Worm (Caenorhabditis elegans) whole organism, L3 larva: ENCODE results near the gene K08E7.5.
A peak's percentile ranks its signal among the peaks of the same experiment; 100 is the strongest.

Source experiments
- R02D3.7 ChIP-seq: fragments of 150-350 bp; optimal IDR thresholded peaks from 2 replicates; lab custom pipeline; 2014; ENCODE audit warnings: missing biosample characterization, missing genetic modification characterization
- aly-2 ChIP-seq: fragments of 150-350 bp; optimal IDR thresholded peaks from 2 replicates; lab custom pipeline; 2014; ENCODE audit warnings: missing biosample characterization, missing genetic modification characterization
- ceh-16 ChIP-seq: sonication (generic microtip); optimal IDR thresholded peaks from 2 replicates; lab custom pipeline; 2017; ENCODE audit warnings: missing biosample characterization, missing genetic modification characterization
- ceh-9 ChIP-seq: sonication (generic microtip); optimal IDR thresholded peaks from 2 replicates; lab custom pipeline; 2018; ENCODE audit warnings: missing biosample characterization, missing genetic modification characterization
- daf-12 ChIP-seq: fragments of 150-350 bp; optimal IDR thresholded peaks from 2 replicates; lab custom pipeline; 2014; ENCODE audit warnings: missing biosample characterization, missing genetic modification reagents, missing genetic modification characterization
- egl-5 ChIP-seq: fragments of 150-350 bp; optimal IDR thresholded peaks from 2 replicates; lab custom pipeline; 2017; ENCODE audit warnings: missing biosample characterization, missing genetic modification reagents, missing genetic modification characterization, inconsistent platforms
- elt-1 ChIP-seq: fragments of 150-350 bp; optimal IDR thresholded peaks from 2 replicates; lab custom pipeline; 2014; ENCODE audit warnings: missing biosample characterization, missing genetic modification characterization
- elt-2 ChIP-seq: sonication (generic microtip); optimal IDR thresholded peaks from 2 replicates; lab custom pipeline; 2016; ENCODE audit warnings: missing genetic modification reagents, mild to moderate bottlenecking, missing genetic modification characterization, missing compliant biosample characterization
- elt-3 ChIP-seq, 3 experiments: fragments of 150-350 bp in 1 of 3; sonication (generic microtip) in 2 of 3; optimal IDR thresholded peaks; 2 replicates in 2 of 3; 4 replicates in 1 of 3; lab custom pipeline; 2014 to 2017; ENCODE audit warnings: missing biosample characterization in 3 of 3, missing genetic modification characterization in 3 of 3
- eor-1 ChIP-seq, 2 experiments: fragments of 150-350 bp; optimal IDR thresholded peaks; 2 replicates each; lab custom pipeline; 2014 to 2018; ENCODE audit warnings: missing biosample characterization in 2 of 2, missing genetic modification characterization in 2 of 2
- fkh-10 ChIP-seq: sonication (generic microtip); optimal IDR thresholded peaks from 2 replicates; lab custom pipeline; 2017; ENCODE audit warnings: missing biosample characterization, missing genetic modification reagents, missing genetic modification characterization
- fkh-2 ChIP-seq: fragments of 150-350 bp; optimal IDR thresholded peaks from 2 replicates; lab custom pipeline; 2014; ENCODE audit warnings: missing biosample characterization, missing genetic modification reagents, missing genetic modification characterization
- fos-1 ChIP-seq: fragments of 150-350 bp; optimal IDR thresholded peaks from 2 replicates; lab custom pipeline; 2014; ENCODE audit warnings: missing biosample characterization, missing genetic modification characterization
- hmg-11 ChIP-seq: sonication (generic microtip); optimal IDR thresholded peaks from 2 replicates; lab custom pipeline; 2016; ENCODE audit warnings: missing genetic modification characterization, missing compliant biosample characterization
- lin-15B ChIP-seq: fragments of 150-350 bp; optimal IDR thresholded peaks from 2 replicates; lab custom pipeline; 2014; ENCODE audit warnings: missing biosample characterization, missing genetic modification characterization
- lin-39 ChIP-seq: fragments of 150-350 bp; optimal IDR thresholded peaks from 2 replicates; lab custom pipeline; 2018; ENCODE audit warnings: missing biosample characterization, missing genetic modification reagents, missing genetic modification characterization
- lsy-12 ChIP-seq: sonication (generic microtip); optimal IDR thresholded peaks from 2 replicates; lab custom pipeline; 2016; ENCODE audit warnings: mild to moderate bottlenecking, missing genetic modification characterization, missing compliant biosample characterization
- mdl-1 ChIP-seq: fragments of 150-350 bp; optimal IDR thresholded peaks from 2 replicates; lab custom pipeline; 2014; ENCODE audit warnings: missing biosample characterization, missing genetic modification characterization
- nfya-1 ChIP-seq: sonication (generic microtip); optimal IDR thresholded peaks from 2 replicates; lab custom pipeline; 2017; ENCODE audit warnings: missing genetic modification characterization, mild to moderate bottlenecking, missing compliant biosample characterization, antibody characterized with exemption, moderate library complexity; ENCODE audit not compliant: insufficient read depth
- nhr-11 ChIP-seq: fragments of 150-350 bp; optimal IDR thresholded peaks from 2 replicates; lab custom pipeline; 2014; ENCODE audit warnings: missing biosample characterization, missing genetic modification characterization
- nhr-237 ChIP-seq: fragments of 150-350 bp; optimal IDR thresholded peaks from 2 replicates; lab custom pipeline; 2014; ENCODE audit warnings: missing biosample characterization, missing genetic modification characterization
- nhr-25 ChIP-seq: sonication (generic microtip); optimal IDR thresholded peaks from 2 replicates; lab custom pipeline; 2017; ENCODE audit warnings: missing biosample characterization, missing genetic modification characterization
- nhr-28 ChIP-seq: fragments of 150-350 bp; optimal IDR thresholded peaks from 2 replicates; lab custom pipeline; 2014; ENCODE audit warnings: missing biosample characterization, missing genetic modification characterization
- nhr-76 ChIP-seq: fragments of 150-350 bp; sonication (generic microtip); optimal IDR thresholded peaks from 5 replicates; lab custom pipeline; 2014; ENCODE audit warnings: missing biosample characterization, missing genetic modification characterization
- pha-4 ChIP-seq: fragments of 150-350 bp; optimal IDR thresholded peaks from 2 replicates; lab custom pipeline; 2014; ENCODE audit warnings: missing biosample characterization, missing genetic modification reagents, missing genetic modification characterization
- pqm-1 ChIP-seq: fragments of 150-350 bp; optimal IDR thresholded peaks from 2 replicates; lab custom pipeline; 2017; ENCODE audit warnings: missing biosample characterization, missing genetic modification characterization, inconsistent platforms
- sea-2 ChIP-seq: fragments of 150-350 bp; sonication (generic microtip); optimal IDR thresholded peaks from 4 replicates; lab custom pipeline; 2014; ENCODE audit warnings: missing biosample characterization, missing genetic modification reagents, missing genetic modification characterization
- snpc-4 ChIP-seq: fragments of 150-350 bp; optimal IDR thresholded peaks from 2 replicates; lab custom pipeline; 2014; ENCODE audit warnings: missing biosample characterization, missing genetic modification characterization
- tbx-2 ChIP-seq: sonication (generic microtip); optimal IDR thresholded peaks from 2 replicates; lab custom pipeline; 2016; ENCODE audit warnings: mild to moderate bottlenecking, missing genetic modification characterization, missing compliant biosample characterization
- unc-39 ChIP-seq: sonication (generic microtip); optimal IDR thresholded peaks from 4 replicates; lab custom pipeline; 2017; ENCODE audit warnings: missing biosample characterization, missing genetic modification characterization
- zag-1 ChIP-seq: fragments of 150-350 bp; optimal IDR thresholded peaks from 2 replicates; lab custom pipeline; 2014; ENCODE audit warnings: missing biosample characterization, missing genetic modification characterization
- ztf-4 ChIP-seq: fragments of 150-350 bp; optimal IDR thresholded peaks from 2 replicates; lab custom pipeline; 2014; ENCODE audit warnings: missing biosample characterization, missing genetic modification characterization

The K08E7.5 gene

DNA sequence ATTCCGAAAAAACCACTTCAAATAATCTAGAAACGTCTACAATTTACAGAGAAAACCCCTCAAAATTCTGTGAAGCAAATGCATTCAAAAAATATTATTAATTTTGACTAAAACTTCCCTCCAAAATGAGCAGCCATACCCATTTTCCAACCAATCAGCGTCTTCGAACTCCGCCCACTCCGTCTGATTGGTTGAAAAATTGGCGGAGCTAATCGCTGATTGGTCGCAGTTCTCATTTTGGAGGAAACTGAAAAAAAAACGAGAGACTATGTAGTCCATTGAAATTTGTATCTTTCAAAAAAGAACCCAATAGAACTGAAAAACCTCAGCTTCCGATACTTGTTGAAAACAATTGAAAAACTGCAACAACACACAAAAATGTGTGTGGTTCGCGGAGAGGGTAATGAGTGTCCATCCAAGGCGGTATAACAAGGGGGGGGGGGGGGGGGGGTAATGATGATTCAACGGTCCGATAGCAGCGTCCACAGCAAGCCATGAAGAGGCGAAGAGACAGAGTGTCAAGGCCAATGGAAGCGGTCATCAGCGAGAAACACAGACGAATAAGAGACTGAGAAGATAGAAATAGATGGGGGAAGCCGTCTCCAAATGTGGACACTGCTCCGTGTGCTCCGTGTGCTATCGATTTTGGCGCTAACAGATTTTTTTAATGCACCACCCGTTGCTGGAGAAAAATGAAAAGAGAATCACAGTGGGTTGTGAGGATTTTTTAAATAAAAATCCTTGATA lies 43.9 kb downstream of the K08E7.5 start:
- TF ChIP-seq lsy-12 (no peak), lin-39 (tag; lab: Kevin White, UChicago) (peak; percentile 50), nfya-1 (peak; percentile 97), hmg-11 (tag; lab: Kevin White, UChicago) (peak; percentile 54)

DNA sequence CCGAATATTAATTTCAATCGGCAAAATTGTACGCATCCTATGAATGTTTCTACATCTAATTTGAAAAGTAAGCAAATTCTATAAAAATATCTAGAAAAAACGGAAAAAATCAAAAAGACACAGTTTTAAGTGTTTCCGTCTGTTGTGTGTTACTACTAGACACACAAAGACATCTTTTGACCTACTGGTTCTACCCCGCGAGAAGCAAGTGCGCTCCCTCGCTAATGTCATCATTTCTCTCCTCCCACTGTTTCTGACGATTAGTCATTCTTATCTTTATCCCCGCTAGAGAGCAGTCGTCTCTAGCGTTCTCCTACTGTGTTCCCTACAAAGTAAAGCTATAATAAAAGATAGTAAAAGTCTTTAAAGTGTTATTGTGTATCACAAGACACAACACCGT lies 44.8 kb downstream of the K08E7.5 start:
- TF ChIP-seq snpc-4 (tag; lab: Kevin White, UChicago) (no peak), lin-15B (no peak), eor-1 (tag; optimal IDR thresholded peaks at IDR 0.05; lab: Kevin White, UChicago) (no peak), ceh-9 (tag; lab: Kevin White, UChicago) (no peak), nhr-25 (tag; lab: Kevin White, UChicago) (no peak), pqm-1 (tag; lab: Kevin White, UChicago) (no peak), egl-5 (tag; lab: Kevin White, UChicago) (no peak), sea-2 (no peak), ztf-4 (tag; lab: Kevin White, UChicago) (no peak), ceh-16 (no peak), R02D3.7 (tag; lab: Kevin White, UChicago) (no peak), nhr-237 (no peak), nhr-11 (no peak), mdl-1 (tag; lab: Kevin White, UChicago) (no peak), nhr-76 (no peak), lsy-12 (no peak), fkh-10 (GFP tag; lab: Kevin White, UChicago) (no peak), fkh-2 (tag; lab: Kevin White, UChicago) (no peak), zag-1 (tag; lab: Kevin White, UChicago) (no peak), aly-2 (tag; lab: Kevin White, UChicago) (no peak)

DNA sequence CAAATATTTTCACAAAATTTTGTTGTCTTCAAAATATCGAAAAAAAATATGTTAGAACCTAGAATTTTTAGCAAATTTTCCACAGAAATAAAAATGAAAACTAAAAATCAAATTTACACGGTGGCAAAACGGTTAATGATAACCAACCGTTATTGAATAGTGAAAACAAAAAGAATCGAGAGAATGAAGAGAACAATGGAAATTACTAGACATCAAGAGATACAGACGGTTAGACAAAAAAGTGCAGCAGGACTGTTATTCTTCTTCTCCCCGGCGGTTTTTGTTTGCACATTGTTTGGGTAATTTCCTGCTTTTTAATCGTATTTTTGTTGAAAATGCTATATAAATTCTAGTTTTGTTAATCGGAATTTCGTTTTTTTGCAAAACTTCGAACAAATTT lies 45.7 kb downstream of the K08E7.5 start:
- peak; percentile 11 for TF ChIP-seq elt-2
- no peak for TF ChIP-seq zag-1 (tag; lab: Kevin White, UChicago)
- TF ChIP-seq tbx-2 (tag; lab: Kevin White, UChicago), result no peak
- peak; percentile 61 for TF ChIP-seq pha-4 (tag; lab: Kevin White, UChicago)
- peak; percentile 0 for TF ChIP-seq nfya-1
- no peak for TF ChIP-seq elt-3 (tag; optimal IDR thresholded peaks at IDR 0.05; lab: Kevin White, UChicago)

DNA sequence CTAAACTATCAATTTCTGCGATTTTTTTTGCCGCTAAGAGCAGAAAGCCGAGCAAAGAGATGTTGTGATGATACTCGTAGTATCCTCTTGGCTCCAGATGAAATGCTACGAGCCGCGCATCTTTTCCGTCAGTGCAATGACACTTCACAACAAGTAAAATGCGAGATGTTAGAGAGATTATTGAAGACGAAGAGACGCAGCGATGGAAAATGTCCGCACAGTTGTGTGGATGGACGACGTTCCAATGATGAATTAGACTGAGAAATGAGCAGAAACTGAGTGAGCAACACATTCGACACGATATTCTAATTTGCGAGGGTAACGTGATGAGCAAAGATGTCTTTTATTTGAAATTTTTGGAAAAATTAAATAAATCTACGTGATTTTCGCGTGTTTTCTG lies 47.8 kb downstream of the K08E7.5 start:
- no peak for TF ChIP-seq elt-1 (tag; lab: Kevin White, UChicago)
- no peak for TF ChIP-seq fos-1
- no peak for TF ChIP-seq aly-2 (tag; lab: Kevin White, UChicago)
- TF ChIP-seq lsy-12, result no peak
- no peak for TF ChIP-seq unc-39 (tag; lab: Kevin White, UChicago)
- TF ChIP-seq fkh-2 (tag; lab: Kevin White, UChicago), result no peak
- TF ChIP-seq nhr-28 (tag; lab: Kevin White, UChicago), result no peak
- TF ChIP-seq daf-12 (tag; lab: Kevin White, UChicago), result no peak

DNA sequence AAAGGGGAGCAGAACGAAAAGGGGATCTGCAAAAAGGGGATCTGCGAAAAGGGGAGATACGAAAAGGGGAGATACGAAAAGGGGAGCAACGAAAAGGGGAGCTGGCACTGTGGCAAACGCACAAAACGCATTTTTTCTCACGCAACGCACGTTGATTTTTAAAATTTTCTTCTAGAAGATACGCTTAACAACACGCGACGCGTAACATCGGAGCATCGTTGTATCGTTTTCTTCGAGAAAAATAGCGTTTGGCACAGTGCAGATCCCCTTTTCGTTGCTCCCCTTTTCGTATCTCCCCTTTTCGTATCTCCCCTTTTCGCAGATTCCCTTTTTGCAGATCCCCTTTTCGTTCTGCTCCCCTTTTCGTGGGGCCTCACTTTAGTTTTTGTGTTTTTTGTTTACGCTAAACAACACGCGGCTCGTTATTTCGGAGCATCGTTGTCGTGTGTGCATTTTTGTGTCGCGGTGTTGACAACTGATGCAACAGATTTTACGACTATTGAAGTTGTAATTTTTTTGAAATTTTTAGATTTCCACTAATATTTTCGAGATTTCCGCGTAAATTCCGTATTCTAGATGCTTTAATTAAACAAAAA lies 48.4 kb downstream of the K08E7.5 start:
- TF ChIP-seq lin-39 (tag; lab: Kevin White, UChicago) (peak; percentile 23), lin-15B (peak; percentile 44), pha-4 (tag; lab: Kevin White, UChicago) (peak; percentile 16), nfya-1 (peak; percentile 34)
